Worm (Caenorhabditis elegans): Measurements from ENCODE around the gene K09A9.8.

The K09A9.8 gene

DNA sequence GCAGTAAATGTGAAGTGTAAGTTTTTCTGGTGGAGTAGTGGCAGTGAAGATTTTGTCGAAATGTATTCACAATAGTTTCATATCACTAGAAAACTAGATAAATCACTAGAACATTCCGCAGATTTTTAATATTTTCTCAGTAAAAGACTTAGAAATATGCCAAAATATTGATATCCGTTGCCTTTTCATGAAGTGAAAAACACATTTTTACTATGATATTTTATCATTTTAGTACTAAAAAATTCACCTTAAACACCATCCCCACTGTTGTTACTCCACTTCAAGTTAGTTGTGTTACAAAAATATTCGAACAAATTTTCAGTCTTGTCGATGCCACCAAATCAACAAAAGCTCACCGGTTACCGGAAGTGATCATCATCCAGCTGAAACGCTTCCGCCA lies 3.6 kb downstream of the K09A9.8 start:
- TF ChIP-seq ref-1 (GFP tag; conservative IDR thresholded peaks at IDR 0.05) (no peak), ztf-23 (GFP tag; IDR thresholded peaks at IDR 0.05) (no peak), klf-2 (GFP tag; conservative IDR thresholded peaks at IDR 0.05) (no peak), cog-1 (tag; optimal IDR thresholded peaks at IDR 0.05) (no peak), flt-1 (GFP tag; IDR thresholded peaks at IDR 0.05) (no peak), tab-1 (GFP tag; IDR thresholded peaks at IDR 0.05) (no peak)

- no peak for TF ChIP-seq ref-1 (GFP tag; conservative IDR thresholded peaks at IDR 0.05)
- TF ChIP-seq cog-1 (tag; optimal IDR thresholded peaks at IDR 0.05) = no peak
- no peak for TF ChIP-seq T22C8.4 (GFP tag; IDR thresholded peaks at IDR 0.05)
- TF ChIP-seq tab-1 (GFP tag; IDR thresholded peaks at IDR 0.05) = no peak
- no peak for TF ChIP-seq ztf-23 (GFP tag; IDR thresholded peaks at IDR 0.05)
- no peak for TF ChIP-seq flt-1 (GFP tag; IDR thresholded peaks at IDR 0.05)
- no peak for TF ChIP-seq med-1 (GFP tag; optimal IDR thresholded peaks at IDR 0.05; ENCODE audit: insufficient read depth)
- TF ChIP-seq klf-2 (GFP tag; conservative IDR thresholded peaks at IDR 0.05) = no peak
- TF ChIP-seq ztf-29 (GFP tag; IDR thresholded peaks at IDR 0.05) = no peak
These were observed 5.9 kb downstream of the K09A9.8 start, which contains the start of gene usp-33 for ce11 chrX:15591068-15591467. TSS of gene usp-33 (plus strand) at chrX:15591368.

DNA sequence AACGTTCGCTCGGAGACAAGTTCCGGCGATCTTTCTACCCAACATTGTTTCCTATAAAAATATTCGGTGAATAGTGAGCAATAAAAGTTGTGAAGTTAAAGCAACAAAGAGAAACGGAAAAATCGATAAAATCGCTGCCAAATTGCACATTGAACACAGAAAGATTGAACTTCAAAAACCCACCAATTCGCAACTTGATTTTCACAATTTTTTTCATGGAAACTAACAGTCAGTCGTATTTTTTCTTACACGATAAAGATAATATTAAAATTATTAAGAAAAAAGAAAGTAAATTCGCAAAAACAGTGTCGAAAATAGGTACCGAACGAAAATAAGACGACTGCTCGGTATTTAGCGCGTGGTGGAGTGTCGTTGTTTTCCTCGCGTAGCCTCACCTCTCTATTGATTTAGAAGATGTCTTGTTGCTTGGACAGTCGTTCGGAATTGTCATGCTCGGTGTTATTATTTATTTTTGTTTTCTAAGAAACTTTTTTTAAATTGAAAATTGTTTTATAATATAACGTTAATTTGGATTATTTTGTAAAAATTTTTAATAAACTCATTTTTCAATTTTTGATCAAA lies 6.5 kb downstream of the K09A9.8 start, which contains the start of gene gas-1:
Gene gas-1, minus strand, starts transcription at position 51 of the 582 bp plus-strand sequence.
- TF ChIP-seq ztf-29 (GFP tag; IDR thresholded peaks at IDR 0.05) = no peak
- no peak for TF ChIP-seq ref-1 (GFP tag; conservative IDR thresholded peaks at IDR 0.05)
- no peak for TF ChIP-seq med-1 (GFP tag; optimal IDR thresholded peaks at IDR 0.05; ENCODE audit: insufficient read depth)
- no peak for TF ChIP-seq klf-2 (GFP tag; conservative IDR thresholded peaks at IDR 0.05)
- TF ChIP-seq ztf-23 (GFP tag; IDR thresholded peaks at IDR 0.05) = no peak
- no peak for TF ChIP-seq tab-1 (GFP tag; IDR thresholded peaks at IDR 0.05)
- no peak for TF ChIP-seq cog-1 (tag; optimal IDR thresholded peaks at IDR 0.05)
- TF ChIP-seq flt-1 (GFP tag; IDR thresholded peaks at IDR 0.05) = no peak
- TF ChIP-seq T22C8.4 (GFP tag; IDR thresholded peaks at IDR 0.05) = no peak

- TF ChIP-seq ztf-29 (GFP tag; IDR thresholded peaks at IDR 0.05) (no peak), ztf-23 (GFP tag; IDR thresholded peaks at IDR 0.05) (no peak), ref-1 (GFP tag; conservative IDR thresholded peaks at IDR 0.05) (no peak), med-1 (GFP tag; optimal IDR thresholded peaks at IDR 0.05; ENCODE audit: insufficient read depth) (no peak), T22C8.4 (GFP tag; IDR thresholded peaks at IDR 0.05) (no peak), cog-1 (tag; optimal IDR thresholded peaks at IDR 0.05) (no peak), klf-2 (GFP tag; conservative IDR thresholded peaks at IDR 0.05) (no peak), tab-1 (GFP tag; IDR thresholded peaks at IDR 0.05) (no peak), flt-1 (GFP tag; IDR thresholded peaks at IDR 0.05) (no peak)
These were observed 10.8 kb downstream of the K09A9.8 start for ce11 chrX:15586192-15586591.

DNA sequence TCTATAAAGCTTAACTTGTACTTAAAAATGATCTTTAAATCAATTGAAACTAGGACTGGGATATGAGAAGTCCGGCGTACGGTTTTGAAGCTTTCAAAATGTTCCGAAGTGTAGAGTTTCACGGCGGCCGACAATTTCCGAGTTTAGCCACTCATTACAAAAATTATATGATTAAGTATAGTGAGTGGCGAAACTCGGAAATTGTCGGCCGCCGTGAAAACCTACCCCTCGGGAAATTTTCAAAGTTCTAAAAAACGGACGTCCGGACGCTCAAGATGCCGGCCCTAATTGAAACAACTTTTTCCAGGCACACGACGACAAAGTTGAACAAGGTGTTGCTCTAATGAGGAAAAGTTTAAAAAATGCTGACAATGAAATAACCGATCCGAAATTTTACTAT lies 11.8 kb downstream of the K09A9.8 start:
- TF ChIP-seq med-1 (GFP tag; optimal IDR thresholded peaks at IDR 0.05; ENCODE audit: insufficient read depth) = no peak
- TF ChIP-seq flt-1 (GFP tag; IDR thresholded peaks at IDR 0.05) = no peak
- no peak for TF ChIP-seq ztf-23 (GFP tag; IDR thresholded peaks at IDR 0.05)
- no peak for TF ChIP-seq T22C8.4 (GFP tag; IDR thresholded peaks at IDR 0.05)
- TF ChIP-seq klf-2 (GFP tag; conservative IDR thresholded peaks at IDR 0.05) = no peak
- TF ChIP-seq ref-1 (GFP tag; conservative IDR thresholded peaks at IDR 0.05) = no peak
- TF ChIP-seq tab-1 (GFP tag; IDR thresholded peaks at IDR 0.05) = no peak
- no peak for TF ChIP-seq ztf-29 (GFP tag; IDR thresholded peaks at IDR 0.05)
- TF ChIP-seq cog-1 (tag; optimal IDR thresholded peaks at IDR 0.05) = no peak

DNA sequence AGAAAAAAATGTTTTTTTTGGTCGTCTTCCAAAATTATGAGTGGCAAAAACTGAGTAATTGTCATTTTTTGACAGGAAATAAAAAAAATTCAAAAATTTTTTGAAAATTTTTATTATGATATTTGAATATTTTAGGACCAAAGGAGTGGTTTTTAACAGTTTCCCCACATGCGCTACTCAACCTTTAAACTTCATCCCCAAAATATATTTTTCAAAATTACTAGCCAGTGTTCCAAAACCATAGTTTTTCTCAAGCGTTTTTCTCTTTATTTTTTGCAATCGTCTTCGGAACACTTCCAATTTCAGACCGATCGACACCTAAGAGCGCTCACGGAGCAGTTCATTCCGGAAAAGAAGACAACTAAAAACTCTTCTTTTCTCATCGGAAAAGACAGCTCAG lies 20.0 kb downstream of the K09A9.8 start, which contains the start of gene K09A9.6:
Gene K09A9.6, plus strand, starts transcription at position 301 of the 400 bp plus-strand sequence.
- TF ChIP-seq tab-1 (GFP tag; IDR thresholded peaks at IDR 0.05) (no peak), ref-1 (GFP tag; conservative IDR thresholded peaks at IDR 0.05) (no peak), med-1 (GFP tag; optimal IDR thresholded peaks at IDR 0.05; ENCODE audit: insufficient read depth) (no peak), flt-1 (GFP tag; IDR thresholded peaks at IDR 0.05) (no peak), T22C8.4 (GFP tag; IDR thresholded peaks at IDR 0.05) (no peak), ztf-29 (GFP tag; IDR thresholded peaks at IDR 0.05) (no peak), cog-1 (tag; optimal IDR thresholded peaks at IDR 0.05) (no peak)

DNA sequence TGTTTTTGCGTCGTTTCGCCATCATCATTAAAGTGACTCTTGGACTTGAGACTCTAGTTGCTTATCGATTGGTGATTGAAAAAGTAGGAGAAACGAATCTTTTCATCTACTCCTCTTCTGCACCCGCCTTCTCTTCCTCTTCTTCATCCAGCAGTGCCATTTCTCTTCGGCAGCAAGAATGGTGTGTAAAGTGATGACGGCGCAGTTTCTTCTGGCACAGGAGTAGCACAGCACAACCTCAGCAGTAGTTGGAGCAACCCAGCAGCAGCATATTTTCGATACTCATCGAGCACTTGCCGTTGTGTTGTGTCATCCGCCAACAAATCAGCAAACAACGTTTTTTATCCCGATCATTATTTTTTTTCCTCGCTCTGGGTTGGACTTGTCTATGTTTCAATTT lies 21.5 kb downstream of the K09A9.8 start:
- TF ChIP-seq ref-1 (GFP tag; conservative IDR thresholded peaks at IDR 0.05) = no peak
- no peak for TF ChIP-seq klf-2 (GFP tag; conservative IDR thresholded peaks at IDR 0.05)
- no peak for TF ChIP-seq med-1 (GFP tag; optimal IDR thresholded peaks at IDR 0.05; ENCODE audit: insufficient read depth)
- no peak for TF ChIP-seq T22C8.4 (GFP tag; IDR thresholded peaks at IDR 0.05)
- TF ChIP-seq flt-1 (GFP tag; IDR thresholded peaks at IDR 0.05) = no peak
- TF ChIP-seq cog-1 (tag; optimal IDR thresholded peaks at IDR 0.05) = no peak
- TF ChIP-seq tab-1 (GFP tag; IDR thresholded peaks at IDR 0.05) = no peak
- TF ChIP-seq ztf-29 (GFP tag; IDR thresholded peaks at IDR 0.05) = no peak
- TF ChIP-seq ztf-23 (GFP tag; IDR thresholded peaks at IDR 0.05) = no peak

ce11 chrX:15572021-15572420 lies 25.0 kb downstream of the K09A9.8 start:
- TF ChIP-seq flt-1 (GFP tag; IDR thresholded peaks at IDR 0.05) = 0 out of 2 replicates have a peak, but pooled peaks have one; percentile 4
- no peak for TF ChIP-seq tab-1 (GFP tag; IDR thresholded peaks at IDR 0.05)

DNA sequence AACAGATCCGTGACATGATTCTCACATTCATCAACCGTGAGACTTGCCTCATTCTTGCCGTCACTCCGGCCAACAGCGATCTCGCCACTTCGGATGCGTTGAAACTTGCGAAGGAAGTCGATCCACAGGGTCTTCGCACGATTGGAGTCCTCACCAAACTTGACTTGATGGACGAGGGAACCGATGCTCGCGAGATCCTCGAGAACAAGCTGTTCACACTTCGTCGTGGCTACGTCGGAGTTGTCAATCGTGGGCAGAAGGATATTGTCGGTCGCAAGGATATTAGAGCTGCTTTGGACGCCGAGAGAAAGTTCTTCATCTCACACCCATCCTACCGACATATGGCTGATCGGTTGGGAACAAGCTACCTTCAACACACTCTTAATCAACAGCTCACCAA lies 27.3 kb downstream of the K09A9.8 start:
- TF ChIP-seq flt-1 (GFP tag; IDR thresholded peaks at IDR 0.05) (no peak), tab-1 (GFP tag; IDR thresholded peaks at IDR 0.05) (no peak), ztf-23 (GFP tag; IDR thresholded peaks at IDR 0.05) (no peak), ztf-29 (GFP tag; IDR thresholded peaks at IDR 0.05) (no peak), klf-2 (GFP tag; conservative IDR thresholded peaks at IDR 0.05) (no peak)

Measured in whole organism, midembryonic.